Worm (Caenorhabditis elegans) whole organism, late embryonic: ENCODE results near the gene C26B9.2.

ENCODE experiments used
- C08G9.2 ChIP-seq: sonication (generic microtip); optimal IDR thresholded peaks from 2 replicates; lab custom pipeline; 2016; ENCODE audit warnings: mild to moderate bottlenecking, missing genetic modification characterization, moderate library complexity, missing compliant biosample characterization
- F13H6.1 ChIP-seq: sonication (generic microtip); optimal IDR thresholded peaks from 2 replicates; lab custom pipeline; 2016; ENCODE audit warnings: missing genetic modification characterization, missing compliant biosample characterization
- Y22D7AL.16 ChIP-seq: sonication (generic microtip); optimal IDR thresholded peaks from 2 replicates; lab custom pipeline; 2016; ENCODE audit warnings: missing genetic modification characterization, missing compliant biosample characterization
- ceh-14 ChIP-seq: sonication (generic microtip); optimal IDR thresholded peaks from 2 replicates; lab custom pipeline; 2016; ENCODE audit warnings: missing genotype, missing genetic modification characterization, missing compliant biosample characterization
- ceh-19 ChIP-seq: fragments of 200-800 bp; sonication (Bioruptor generic); optimal IDR thresholded peaks from 2 replicates; lab custom pipeline; 2018; ENCODE audit warnings: mild to moderate bottlenecking, missing genetic modification characterization, missing compliant biosample characterization
- ceh-22 ChIP-seq: sonication (generic microtip); optimal IDR thresholded peaks from 2 replicates; lab custom pipeline; 2017; ENCODE audit warnings: missing biosample characterization, missing genetic modification characterization
- ceh-24 ChIP-seq: sonication (generic microtip); optimal IDR thresholded peaks from 2 replicates; lab custom pipeline; 2016; ENCODE audit warnings: mild to moderate bottlenecking, missing genetic modification characterization, missing compliant biosample characterization
- ceh-45 ChIP-seq: fragments of 200-800 bp; sonication (Bioruptor generic); IDR thresholded peaks from 2 replicates; pipeline ENCODE4 v1.3.6; 2022; ENCODE audit warnings: missing genetic modification reagents, missing genetic modification characterization, missing compliant biosample characterization
- ceh-9 ChIP-seq: sonication (generic microtip); optimal IDR thresholded peaks from 2 replicates; lab custom pipeline; 2016; ENCODE audit warnings: mild to moderate bottlenecking, missing genetic modification characterization, inconsistent platforms, missing compliant biosample characterization
- che-1 ChIP-seq: sonication (generic microtip); optimal IDR thresholded peaks from 2 replicates; lab custom pipeline; 2016; ENCODE audit warnings: mild to moderate bottlenecking, missing genetic modification characterization, missing compliant biosample characterization
- dmd-4 ChIP-seq: sonication (generic microtip); optimal IDR thresholded peaks from 2 replicates; lab custom pipeline; 2016; ENCODE audit warnings: borderline replicate concordance, missing genetic modification characterization, missing compliant biosample characterization
- dve-1 ChIP-seq: sonication (generic microtip); optimal IDR thresholded peaks from 2 replicates; lab custom pipeline; 2017; ENCODE audit warnings: antibody characterized with exemption, mild to moderate bottlenecking, missing genetic modification characterization, missing compliant biosample characterization
- elt-2 ChIP-seq: sonication (generic microtip); optimal IDR thresholded peaks from 2 replicates; lab custom pipeline; 2016; ENCODE audit warnings: missing genetic modification reagents, missing genetic modification characterization, missing compliant biosample characterization
- ets-4 ChIP-seq: sonication (generic microtip); optimal IDR thresholded peaks from 2 replicates; lab custom pipeline; 2016; ENCODE audit warnings: missing genetic modification characterization, missing compliant biosample characterization
- eyg-1 ChIP-seq: sonication (generic microtip); optimal IDR thresholded peaks from 2 replicates; lab custom pipeline; 2016; ENCODE audit warnings: missing genotype, missing genetic modification characterization, missing compliant biosample characterization
- fax-1 ChIP-seq: sonication (generic microtip); optimal IDR thresholded peaks from 2 replicates; lab custom pipeline; 2016; ENCODE audit warnings: missing genotype, missing genetic modification characterization, missing compliant biosample characterization
- hlh-13 ChIP-seq: fragments of 200-800 bp; sonication (Bioruptor generic); optimal IDR thresholded peaks from 2 replicates; lab custom pipeline; 2018; ENCODE audit warnings: mild to moderate bottlenecking, missing genetic modification characterization, missing compliant biosample characterization
- hlh-15 ChIP-seq: sonication (generic microtip); optimal IDR thresholded peaks from 2 replicates; lab custom pipeline; 2016; ENCODE audit warnings: missing genetic modification characterization, missing compliant biosample characterization
- hlh-30 ChIP-seq: sonication (generic microtip); optimal IDR thresholded peaks from 2 replicates; lab custom pipeline; 2017; ENCODE audit warnings: antibody characterized with exemption, missing genetic modification characterization, missing compliant biosample characterization; ENCODE audit not compliant: insufficient read depth
- hlh-6 ChIP-seq: sonication (generic microtip); optimal IDR thresholded peaks from 2 replicates; lab custom pipeline; 2016; ENCODE audit warnings: missing genotype, missing genetic modification characterization, missing compliant biosample characterization
- hlh-8 ChIP-seq: sonication (generic microtip); optimal IDR thresholded peaks from 2 replicates; lab custom pipeline; 2016; ENCODE audit warnings: missing genotype, missing genetic modification characterization, missing compliant biosample characterization
- lim-6 ChIP-seq: sonication (generic microtip); optimal IDR thresholded peaks from 2 replicates; lab custom pipeline; 2016; ENCODE audit warnings: missing genetic modification characterization, missing compliant biosample characterization
- madf-2 ChIP-seq: sonication (generic microtip); optimal IDR thresholded peaks from 2 replicates; lab custom pipeline; 2017; ENCODE audit warnings: missing genetic modification characterization, missing compliant biosample characterization
- mec-3 ChIP-seq: sonication (generic microtip); optimal IDR thresholded peaks from 2 replicates; lab custom pipeline; 2016; ENCODE audit warnings: borderline replicate concordance, missing genetic modification characterization, missing compliant biosample characterization
- nhr-11 ChIP-seq: fragments of 150-350 bp; optimal IDR thresholded peaks from 2 replicates; lab custom pipeline; 2014; ENCODE audit warnings: missing biosample characterization, missing genetic modification characterization
- npax-4 ChIP-seq: sonication (generic microtip); optimal IDR thresholded peaks from 2 replicates; lab custom pipeline; 2016; ENCODE audit warnings: missing genetic modification characterization, missing compliant biosample characterization
- pha-2 ChIP-seq: sonication (generic microtip); optimal IDR thresholded peaks from 2 replicates; lab custom pipeline; 2017; ENCODE audit warnings: mild to moderate bottlenecking, missing genetic modification characterization, missing compliant biosample characterization
- pqm-1 ChIP-seq: sonication (generic microtip); optimal IDR thresholded peaks from 2 replicates; lab custom pipeline; 2016; ENCODE audit warnings: missing genetic modification characterization, missing compliant biosample characterization
- ref-2 ChIP-seq: sonication (generic microtip); optimal IDR thresholded peaks from 2 replicates; lab custom pipeline; 2016; ENCODE audit warnings: missing genetic modification characterization, missing compliant biosample characterization
- rnt-1 ChIP-seq: sonication (generic microtip); optimal IDR thresholded peaks from 2 replicates; lab custom pipeline; 2016; ENCODE audit warnings: missing genetic modification characterization, missing compliant biosample characterization
- sox-2 ChIP-seq: fragments of 200-800 bp; sonication (Bioruptor generic); IDR thresholded peaks from 2 replicates; pipeline ENCODE4 v1.3.6; 2022; ENCODE audit warnings: missing genetic modification reagents, missing genetic modification characterization, missing compliant biosample characterization
- sox-4 ChIP-seq: sonication (generic microtip); optimal IDR thresholded peaks from 2 replicates; lab custom pipeline; 2017; ENCODE audit warnings: mild to moderate bottlenecking, missing genetic modification characterization, inconsistent platforms, missing compliant biosample characterization
- tbx-2 ChIP-seq: sonication (generic microtip); optimal IDR thresholded peaks from 2 replicates; lab custom pipeline; 2016; ENCODE audit warnings: missing genetic modification characterization, missing compliant biosample characterization
- unc-42 ChIP-seq: sonication (generic microtip); optimal IDR thresholded peaks from 2 replicates; lab custom pipeline; 2016; ENCODE audit warnings: missing genotype, missing genetic modification characterization, missing compliant biosample characterization
- unc-55 ChIP-seq: sonication (generic microtip); optimal IDR thresholded peaks from 2 replicates; lab custom pipeline; 2017; ENCODE audit warnings: missing biosample characterization, missing genetic modification reagents, missing genetic modification characterization
- ztf-16 ChIP-seq: sonication (generic microtip); optimal IDR thresholded peaks from 2 replicates; lab custom pipeline; 2017; ENCODE audit warnings: missing genetic modification characterization, missing compliant biosample characterization

Gene C26B9.2

ce11 chrX:5339889-5340288 is at the start of gene C26B9.2:
TSS of gene C26B9.2 (plus strand) at chrX:5340189.
- TF ChIP-seq mec-3 (tag; lab: Kevin White, UChicago) (no peak), ceh-22 (no peak), ztf-16 (tag; lab: Kevin White, UChicago) (no peak), fax-1 (tag; lab: Kevin White, UChicago) (no peak), madf-2 (tag; lab: Kevin White, UChicago) (no peak), hlh-15 (no peak), F13H6.1 (tag; lab: Kevin White, UChicago) (no peak), ceh-45 (GFP tag; lab: Robert Waterston, UW) (no peak)

ce11 chrX:5293862-5294261 is 46.1 kb upstream of the C26B9.2 start:
- TF ChIP-seq hlh-8 (tag; lab: Kevin White, UChicago) (no peak), fax-1 (tag; lab: Kevin White, UChicago) (no peak)

DNA sequence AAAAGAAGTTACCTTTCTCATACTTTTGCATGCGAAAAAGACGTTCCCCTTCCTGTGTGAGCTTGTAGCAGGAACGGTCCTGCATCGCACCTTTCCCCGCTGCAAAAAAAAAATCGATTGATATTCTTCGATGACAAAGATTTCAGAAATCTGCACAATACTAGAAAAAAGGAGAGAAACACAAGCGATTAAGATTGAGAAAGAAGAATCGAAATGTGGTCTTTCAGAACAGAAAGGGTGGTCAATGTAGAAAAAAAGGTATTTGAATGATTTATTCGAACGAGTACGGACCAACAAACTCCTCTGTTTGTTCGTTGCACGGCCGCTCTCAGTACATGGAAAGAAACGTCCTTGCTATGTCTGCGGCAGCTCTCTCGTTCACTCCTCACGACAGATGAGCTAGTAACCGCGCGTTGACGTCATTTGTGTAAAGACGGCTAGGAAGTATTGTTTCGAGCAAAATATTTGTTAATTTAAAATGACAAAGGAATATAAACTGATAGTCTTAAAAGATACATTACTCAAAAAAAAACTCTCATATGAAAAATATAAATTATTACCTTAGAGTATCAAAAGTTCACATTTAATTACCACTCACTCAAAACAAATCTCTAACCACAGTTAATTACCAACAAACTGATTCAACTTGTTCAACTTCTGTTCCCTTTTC is 41.9 kb upstream of the C26B9.2 start, which contains the start of gene ift-81:
Gene ift-81, plus strand, starts transcription at position 620 of the 670 bp plus-strand sequence.
- TF ChIP-seq che-1 (tag; lab: Kevin White, UChicago) = no peak
- TF ChIP-seq Y22D7AL.16 = no peak
- TF ChIP-seq sox-2 (GFP tag; lab: Robert Waterston, UW) = no peak
- TF ChIP-seq dve-1 (tag; lab: Kevin White, UChicago) = no peak
- TF ChIP-seq mec-3 (tag; lab: Kevin White, UChicago) = no peak
- no peak for TF ChIP-seq tbx-2 (tag; lab: Kevin White, UChicago)
- no peak for TF ChIP-seq ets-4 (tag; lab: Kevin White, UChicago)
- TF ChIP-seq ceh-14 = no peak
- TF ChIP-seq lim-6 = no peak
- no peak for TF ChIP-seq elt-2
- no peak for TF ChIP-seq C08G9.2 (tag; lab: Kevin White, UChicago)
- no peak for TF ChIP-seq pha-2 (tag; lab: Kevin White, UChicago)
- TF ChIP-seq ceh-24 (tag; lab: Kevin White, UChicago) = no peak
- TF ChIP-seq hlh-13 (GFP tag; lab: Kevin White, UChicago) = no peak
- no peak for TF ChIP-seq dmd-4 (tag; lab: Kevin White, UChicago)
- TF ChIP-seq unc-42 (tag; lab: Kevin White, UChicago) = no peak

- TF ChIP-seq rnt-1 (tag; lab: Kevin White, UChicago) = no peak
- TF ChIP-seq ceh-9 (tag; lab: Kevin White, UChicago) = no peak
- no peak for TF ChIP-seq hlh-6 (tag; lab: Kevin White, UChicago)
- TF ChIP-seq ref-2 (tag; lab: Kevin White, UChicago) = no peak
- TF ChIP-seq pqm-1 (tag; lab: Kevin White, UChicago) = no peak
- TF ChIP-seq ceh-14 = no peak
- TF ChIP-seq ceh-22 = no peak
- TF ChIP-seq hlh-8 (tag; lab: Kevin White, UChicago) = no peak
- no peak for TF ChIP-seq ceh-19 (GFP tag; lab: Kevin White, UChicago)
- TF ChIP-seq, all 69 proteins: peak for 0
Measured at ce11 chrX:5303500-5303899, 36.5 kb upstream of the C26B9.2 start, which contains the start of gene ags-3. TSS of gene ags-3 (minus strand) at chrX:5303600.

DNA sequence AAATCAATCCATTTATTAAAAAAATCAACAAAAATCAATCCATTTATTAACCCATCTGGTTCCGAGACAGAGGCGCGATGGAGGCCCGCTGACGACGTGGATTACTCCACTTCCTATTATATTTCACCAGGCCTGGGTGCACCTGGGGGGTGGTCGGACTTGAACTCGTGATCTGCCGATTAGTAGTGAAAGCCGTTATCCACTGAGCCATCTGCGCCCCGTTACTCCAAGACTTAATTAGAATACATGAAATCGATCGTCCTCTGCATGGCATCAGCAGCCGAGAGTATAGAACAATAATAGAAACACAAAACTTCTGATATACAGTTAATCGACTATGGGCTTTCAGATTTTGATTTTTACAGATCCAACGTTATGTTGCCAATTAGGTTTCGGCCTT is 30.4 kb upstream of the C26B9.2 start:
- TF ChIP-seq eyg-1 (no peak), ceh-9 (tag; lab: Kevin White, UChicago) (no peak), fax-1 (tag; lab: Kevin White, UChicago) (no peak), hlh-30 (tag; lab: Kevin White, UChicago) (no peak), che-1 (tag; lab: Kevin White, UChicago) (no peak), tbx-2 (tag; lab: Kevin White, UChicago) (no peak), pqm-1 (tag; lab: Kevin White, UChicago) (no peak), sox-4 (tag; lab: Kevin White, UChicago) (no peak), npax-4 (tag; lab: Kevin White, UChicago) (no peak), ceh-22 (no peak), unc-55 (GFP tag; lab: Kevin White, UChicago) (no peak), dmd-4 (tag; lab: Kevin White, UChicago) (no peak), F13H6.1 (tag; lab: Kevin White, UChicago) (no peak), hlh-15 (no peak), nhr-11 (tag; lab: Kevin White, UChicago) (no peak)
